Fruit fly (Drosophila melanogaster): ENCODE data around the gene CG8927.

CG8927 gene

DNA sequence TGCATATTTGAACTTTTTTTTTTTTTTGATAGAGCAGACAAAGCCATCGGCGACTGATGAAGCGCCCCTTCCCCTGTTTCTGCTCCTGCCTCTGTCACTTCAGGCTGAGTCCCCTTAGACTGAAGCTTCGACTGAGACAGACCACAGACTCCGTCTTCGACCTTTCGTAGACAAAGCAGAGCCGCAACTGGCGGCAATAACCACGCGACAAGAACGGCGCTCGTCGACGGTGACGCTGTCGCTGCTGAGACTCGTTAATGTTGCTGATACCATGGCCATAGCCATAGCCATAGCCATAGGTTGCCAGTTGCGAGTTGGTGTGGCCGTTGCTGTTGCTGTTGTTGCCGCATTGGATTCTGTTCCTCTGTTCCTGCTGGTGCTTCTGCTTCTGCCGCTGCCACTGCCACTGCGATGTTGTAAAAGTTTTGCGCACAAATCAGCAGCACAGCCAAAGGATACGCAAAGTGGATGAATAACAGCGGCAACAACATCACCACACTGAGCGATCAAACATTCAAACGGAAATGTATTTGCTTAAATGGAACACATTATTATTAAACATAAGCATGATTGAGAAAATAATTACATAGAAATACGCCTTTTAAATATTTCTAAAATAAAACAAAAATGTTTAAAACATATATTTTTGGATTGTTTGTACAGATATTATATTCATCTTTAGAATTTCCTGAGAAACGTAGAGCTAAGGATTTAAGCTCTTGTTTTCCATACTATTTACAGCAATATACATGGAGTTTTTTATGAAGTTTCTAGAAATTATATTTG is 42.6 kb downstream of the CG8927 start (continued):
- TF ChIP-seq CG14710 (tag; optimal IDR thresholded peaks at IDR 0.05) (no peak), ase (GFP tag; IDR thresholded peaks at IDR 0.05) (no peak), CG11695 (GFP tag; IDR thresholded peaks at IDR 0.05) (0 out of 3 replicates have a peak, but pooled peaks have one; percentile 25), her (GFP tag; optimal IDR thresholded peaks at IDR 0.05) (peak; percentile 29), CG10366 (GFP tag; IDR thresholded peaks at IDR 0.05) (0 out of 2 replicates have a peak, but pooled peaks have one; percentile 8), CG4360 (GFP tag; IDR thresholded peaks at IDR 0.05) (peak; percentile 57; the same call in 1 of the 2 replicates), CG10979 (tag; optimal IDR thresholded peaks at IDR 0.05) (no peak), CG6272 (GFP tag; IDR thresholded peaks at IDR 0.05) (no peak), tna (GFP tag; IDR thresholded peaks at IDR 0.05; ENCODE audit: partially characterized antibody) (no peak), MTF-1 (GFP tag; optimal IDR thresholded peaks at IDR 0.05; ENCODE audit: borderline replicate concordance) (no peak), eve (GFP tag; optimal IDR thresholded peaks at IDR 0.05) (no peak), stwl (tag; optimal IDR thresholded peaks at IDR 0.05) (no peak), CG4730 (GFP tag; IDR thresholded peaks at IDR 0.05) (no peak), CG4820 (GFP tag; optimal IDR thresholded peaks at IDR 0.05) (no peak), CG11504 (tag; optimal IDR thresholded peaks at IDR 0.05) (peak; percentile 78), Optix (GFP tag; IDR thresholded peaks at IDR 0.05) (no peak), YL-1 (GFP tag; optimal IDR thresholded peaks at IDR 0.05) (no peak), hbn (GFP tag; IDR thresholded peaks at IDR 0.05; ENCODE audit: partially characterized antibody) (no peak), CG1647 (GFP tag; optimal IDR thresholded peaks at IDR 0.05) (no peak), CG14050 (GFP tag; IDR thresholded peaks at IDR 0.05) (no peak), CG18476 (GFP tag; optimal IDR thresholded peaks at IDR 0.05) (peak; percentile 42), CG12659 (GFP tag; optimal IDR thresholded peaks at IDR 0.05) (peak; percentile 12), Asciz (GFP tag; optimal IDR thresholded peaks at IDR 0.05) (peak; percentile 10), CG6791 (GFP tag; IDR thresholded peaks at IDR 0.05; ENCODE audit: partially characterized antibody) (peak; percentile 52; the same call in 1 of the 3 replicates), klu (GFP tag; IDR thresholded peaks at IDR 0.05) (no peak), Deaf1 (tag; optimal IDR thresholded peaks at IDR 0.05) (peak; percentile 82), hb (GFP tag; IDR thresholded peaks at IDR 0.05; ENCODE audit: partially characterized antibody) (no peak), CG12391 (tag; optimal IDR thresholded peaks at IDR 0.05) (peak; percentile 26), hkb (optimal IDR thresholded peaks at IDR 0.05) (no peak), hkb (GFP tag; IDR thresholded peaks at IDR 0.05) (peak; percentile 9; the same call in 1 of the 2 replicates), Lpt (GFP tag; optimal IDR thresholded peaks at IDR 0.05) (no peak), CG18764 (GFP tag; optimal IDR thresholded peaks at IDR 0.05) (no peak), Tbp (GFP tag; optimal IDR thresholded peaks at IDR 0.05) (no peak), vfl (GFP tag; optimal IDR thresholded peaks at IDR 0.05) (no peak), ham (GFP tag; IDR thresholded peaks at IDR 0.05) (no peak), dmrt11E (tag; optimal IDR thresholded peaks at IDR 0.05) (no peak), CrebB (tag; optimal IDR thresholded peaks at IDR 0.05) (peak; percentile 18), CG30431 (GFP tag; optimal IDR thresholded peaks at IDR 0.05) (no peak), CG31224 (GFP tag; IDR thresholded peaks at IDR 0.05) (no peak), CG15514 (GFP tag; optimal IDR thresholded peaks at IDR 0.05) (peak; percentile 40), CG31365 (tag; optimal IDR thresholded peaks at IDR 0.05) (peak; percentile 22), chn (GFP tag; optimal IDR thresholded peaks at IDR 0.05) (no peak), CG3065 (GFP tag; optimal IDR thresholded peaks at IDR 0.05) (no peak), corto (GFP tag; optimal IDR thresholded peaks at IDR 0.05) (no peak), knrl (GFP tag; IDR thresholded peaks at IDR 0.05; ENCODE audit: partially characterized antibody) (no peak), ara (GFP tag; IDR thresholded peaks at IDR 0.05) (no peak), Adf1 (GFP tag; IDR thresholded peaks at IDR 0.05) (peak; percentile 88), hth (optimal IDR thresholded peaks at IDR 0.05) (no peak), CG10462 (GFP tag; optimal IDR thresholded peaks at IDR 0.05) (no peak), ci (GFP tag; IDR thresholded peaks at IDR 0.05) (peak; percentile 67; the same call in 2 of the 3 replicates)
